Fruit fly (Drosophila melanogaster): ENCODE data around the gene CYLD.

DNA sequence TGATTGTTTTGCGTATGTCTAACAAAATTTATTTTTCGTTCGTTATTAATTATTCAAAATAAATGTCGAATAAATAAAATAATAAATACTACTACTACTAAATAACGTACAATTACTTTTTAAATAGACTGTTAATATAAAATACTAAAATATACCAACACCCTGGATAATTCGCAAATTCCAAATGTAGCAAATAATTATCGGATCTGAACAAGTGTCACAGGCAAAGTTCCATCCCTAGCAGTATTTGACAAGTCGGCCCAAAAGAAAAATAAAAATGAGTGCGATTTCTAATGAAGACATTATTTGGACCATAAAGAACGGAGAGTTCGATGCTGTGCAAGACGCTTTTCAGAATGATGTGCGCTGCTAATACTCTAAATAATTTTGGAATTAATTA, 41.8 kb upstream of the CYLD start, which contains the start of gene CG31715:
- TF ChIP-seq Mrtf (GFP tag; IDR thresholded peaks at IDR 0.05) (no peak), Dll (GFP tag; IDR thresholded peaks at IDR 0.05; ENCODE audit: partially characterized antibody) (peak; percentile 64), kah (GFP tag; optimal IDR thresholded peaks at IDR 0.05) (peak; percentile 59), CG4707 (GFP tag; optimal IDR thresholded peaks at IDR 0.05) (no peak), CG6854 (GFP tag; optimal IDR thresholded peaks at IDR 0.05) (no peak), Dp (GFP tag; optimal IDR thresholded peaks at IDR 0.05) (peak; percentile 12), Jarid2 (GFP tag; optimal IDR thresholded peaks at IDR 0.05) (no peak), CG7357 (GFP tag; IDR thresholded peaks at IDR 0.05) (no peak), bsh (GFP tag; optimal IDR thresholded peaks at IDR 0.05) (peak in 1 of 2 experiments; percentile 7), cad (GFP tag; optimal IDR thresholded peaks at IDR 0.05) (no peak), Spps (tag; optimal IDR thresholded peaks at IDR 0.05) (no peak), vnd (GFP tag; IDR thresholded peaks at IDR 0.05; ENCODE audit: partially characterized antibody) (no peak)
